Fruit fly (Drosophila melanogaster): ENCODE data around the gene CG15036.

- no peak for TF ChIP-seq CG18619 (GFP tag; optimal IDR thresholded peaks at IDR 0.05)
- no peak for TF ChIP-seq CG11560 (tag; IDR thresholded peaks at IDR 0.05)
- no peak for TF ChIP-seq Side (GFP tag; optimal IDR thresholded peaks at IDR 0.05)
- no peak for TF ChIP-seq caup (GFP tag; optimal IDR thresholded peaks at IDR 0.05; ENCODE audit: severe bottlenecking)
- TF ChIP-seq CG11695 (GFP tag; IDR thresholded peaks at IDR 0.05) = no peak
- no peak for TF ChIP-seq usp (GFP tag; optimal IDR thresholded peaks at IDR 0.05)
- TF ChIP-seq CG8924 (tag; optimal IDR thresholded peaks at IDR 0.05) = no peak
Measured at dm6 chrX:7406908-7407307, 17.7 kb downstream of the CG15036 start, which contains the start of gene CG32727.
